Fruit fly (Drosophila melanogaster): ENCODE results near the gene ppk24.

Gene ppk24

dm6 chr3R:31301527-31301926, 36.0 kb downstream of the ppk24 start:
- TF ChIP-seq CG8478 (optimal IDR thresholded peaks at IDR 0.05) (no peak), Dll (optimal IDR thresholded peaks at IDR 0.05) (peak; percentile 32), pan (optimal IDR thresholded peaks at IDR 0.05) (no peak), EcR (GFP tag; optimal IDR thresholded peaks at IDR 0.05) (peak in 1 of 2 experiments; percentile 28)

dm6 chr3R:31305284-31305683, 39.8 kb downstream of the ppk24 start, which contains the start of gene pHCl-2:
TSS of gene pHCl-2 (minus strand) at chr3R:31305384.
- TF ChIP-seq psq (optimal IDR thresholded peaks at IDR 0.05) (no peak), EcR (GFP tag; optimal IDR thresholded peaks at IDR 0.05) (no peak), usp (GFP tag; optimal IDR thresholded peaks at IDR 0.05) (no peak), pan (optimal IDR thresholded peaks at IDR 0.05) (no peak), CG8478 (optimal IDR thresholded peaks at IDR 0.05) (no peak), Dll (optimal IDR thresholded peaks at IDR 0.05) (no peak)

dm6 chr3R:31306454-31306853, 40.9 kb downstream of the ppk24 start:
- TF ChIP-seq EcR (GFP tag; optimal IDR thresholded peaks at IDR 0.05): no peak
- TF ChIP-seq Dll (optimal IDR thresholded peaks at IDR 0.05): no peak
- no peak for TF ChIP-seq CG8478 (optimal IDR thresholded peaks at IDR 0.05)
- TF ChIP-seq pan (optimal IDR thresholded peaks at IDR 0.05): no peak
- no peak for TF ChIP-seq usp (GFP tag; optimal IDR thresholded peaks at IDR 0.05)

- no peak for TF ChIP-seq psq (optimal IDR thresholded peaks at IDR 0.05)
- TF ChIP-seq usp (GFP tag; optimal IDR thresholded peaks at IDR 0.05): no peak
- no peak for TF ChIP-seq pan (optimal IDR thresholded peaks at IDR 0.05)
- peak; percentile 62 for TF ChIP-seq EcR (GFP tag; optimal IDR thresholded peaks at IDR 0.05)
- no peak for TF ChIP-seq CG8478 (optimal IDR thresholded peaks at IDR 0.05)
Measured at dm6 chr3R:31308855-31309646, 43.5 kb downstream of the ppk24 start.

dm6 chr3R:31310300-31310699, 44.8 kb downstream of the ppk24 start:
- TF ChIP-seq CG8478 (optimal IDR thresholded peaks at IDR 0.05): no peak
- no peak for TF ChIP-seq psq (optimal IDR thresholded peaks at IDR 0.05)
- TF ChIP-seq usp (GFP tag; optimal IDR thresholded peaks at IDR 0.05): no peak
- no peak for TF ChIP-seq Dll (optimal IDR thresholded peaks at IDR 0.05)
- no peak for TF ChIP-seq EcR (GFP tag; optimal IDR thresholded peaks at IDR 0.05)

dm6 chr3R:31310883-31311397, 45.4 kb downstream of the ppk24 start, which contains the start of gene CG34347:
TSS of gene CG34347 (plus strand) at chr3R:31311157.
- TF ChIP-seq usp (GFP tag; optimal IDR thresholded peaks at IDR 0.05): no peak
- TF ChIP-seq Dll (optimal IDR thresholded peaks at IDR 0.05): peak; percentile 19

- no peak for TF ChIP-seq usp (GFP tag; optimal IDR thresholded peaks at IDR 0.05)
- TF ChIP-seq Dll (optimal IDR thresholded peaks at IDR 0.05): no peak
- TF ChIP-seq CG8478 (optimal IDR thresholded peaks at IDR 0.05): no peak
- TF ChIP-seq psq (optimal IDR thresholded peaks at IDR 0.05): no peak
- TF ChIP-seq EcR (GFP tag; optimal IDR thresholded peaks at IDR 0.05): no peak
- TF ChIP-seq pan (optimal IDR thresholded peaks at IDR 0.05): no peak
Measured at dm6 chr3R:31312287-31312686, 46.8 kb downstream of the ppk24 start.

- TF ChIP-seq pan (optimal IDR thresholded peaks at IDR 0.05) (no peak), CG8478 (optimal IDR thresholded peaks at IDR 0.05) (no peak), EcR (GFP tag; optimal IDR thresholded peaks at IDR 0.05) (no peak), psq (optimal IDR thresholded peaks at IDR 0.05) (no peak), usp (GFP tag; optimal IDR thresholded peaks at IDR 0.05) (no peak), Dll (optimal IDR thresholded peaks at IDR 0.05) (no peak)
Measured at dm6 chr3R:31314477-31314876, 48.9 kb downstream of the ppk24 start.

Data from whole organism.